Worm (Caenorhabditis elegans): ENCODE measurements around the gene cnp-3.

Gene cnp-3

ce11 chrX:17149877-17150490 is 12.1 kb upstream of the cnp-3 start, which contains the start of gene T23C6.4:
TSS of gene T23C6.4 (minus strand) at chrX:17149927.
- no peak for TF ChIP-seq crh-2 (tag; optimal IDR thresholded peaks at IDR 0.05)
- no peak for TF ChIP-seq mab-5 (tag; optimal IDR thresholded peaks at IDR 0.05)
- TF ChIP-seq Y55F3AM.14 (GFP tag; optimal IDR thresholded peaks at IDR 0.05) = no peak
- TF ChIP-seq sma-3 (GFP tag; optimal IDR thresholded peaks at IDR 0.05) = no peak
- TF ChIP-seq lin-11 (tag; optimal IDR thresholded peaks at IDR 0.05) = no peak
- no peak for TF ChIP-seq unc-55 (GFP tag; optimal IDR thresholded peaks at IDR 0.05)
- TF ChIP-seq lsy-2 (tag; optimal IDR thresholded peaks at IDR 0.05) = no peak
- TF ChIP-seq nhr-23 (tag; optimal IDR thresholded peaks at IDR 0.05) = no peak
- TF ChIP-seq peb-1 (tag; optimal IDR thresholded peaks at IDR 0.05) = no peak
- no peak for TF ChIP-seq aly-2 (tag; optimal IDR thresholded peaks at IDR 0.05)

- TF ChIP-seq F13H6.1 (tag; optimal IDR thresholded peaks at IDR 0.05) = peak; percentile 25
- TF ChIP-seq fos-1 (tag; optimal IDR thresholded peaks at IDR 0.05) = peak; percentile 77
- TF ChIP-seq ztf-4 (tag; optimal IDR thresholded peaks at IDR 0.05) = no peak
- TF ChIP-seq sma-9 (GFP tag; optimal IDR thresholded peaks at IDR 0.05) = peak; percentile 13
- TF ChIP-seq sma-9 (tag; optimal IDR thresholded peaks at IDR 0.05) = no peak
- TF ChIP-seq crh-2 (tag; optimal IDR thresholded peaks at IDR 0.05) = peak; percentile 10
Observed at ce11 chrX:17146545-17146944, 8.6 kb upstream of the cnp-3 start.

- TF ChIP-seq sma-9 (GFP tag; optimal IDR thresholded peaks at IDR 0.05) (peak; percentile 27), sma-9 (tag; optimal IDR thresholded peaks at IDR 0.05) (no peak), fos-1 (tag; optimal IDR thresholded peaks at IDR 0.05) (peak; percentile 47), sma-3 (GFP tag; optimal IDR thresholded peaks at IDR 0.05) (peak; percentile 23), crh-2 (tag; optimal IDR thresholded peaks at IDR 0.05) (peak; percentile 16), snpc-4 (tag; optimal IDR thresholded peaks at IDR 0.05) (no peak), lsy-2 (tag; optimal IDR thresholded peaks at IDR 0.05) (peak in 1 of 2 experiments; percentile 9), nhr-237 (tag; optimal IDR thresholded peaks at IDR 0.05) (no peak)
Observed at ce11 chrX:17140447-17140846, 2.5 kb upstream of the cnp-3 start.

ce11 chrX:17139204-17139780 is 1.4 kb upstream of the cnp-3 start:
- TF ChIP-seq nhr-129 (tag; optimal IDR thresholded peaks at IDR 0.05) (peak; percentile 7), crh-2 (tag; optimal IDR thresholded peaks at IDR 0.05) (peak; percentile 36), sma-9 (GFP tag; optimal IDR thresholded peaks at IDR 0.05) (peak; percentile 31), sma-9 (tag; optimal IDR thresholded peaks at IDR 0.05) (no peak), fos-1 (tag; optimal IDR thresholded peaks at IDR 0.05) (peak; percentile 15), nhr-77 (tag; optimal IDR thresholded peaks at IDR 0.05) (no peak), ZK546.5 (tag; optimal IDR thresholded peaks at IDR 0.05) (no peak), blmp-1 (tag; optimal IDR thresholded peaks at IDR 0.05; ENCODE audit: insufficient read depth) (peak; percentile 1), C34F6.9 (tag; optimal IDR thresholded peaks at IDR 0.05) (no peak), sma-3 (GFP tag; optimal IDR thresholded peaks at IDR 0.05) (peak; percentile 13), F13H6.1 (tag; optimal IDR thresholded peaks at IDR 0.05) (peak; percentile 8)

ce11 chrX:17135704-17136103 is 2.2 kb downstream of the cnp-3 start:
- TF ChIP-seq lsy-2 (tag; optimal IDR thresholded peaks at IDR 0.05) (no peak), nhr-25 (tag; optimal IDR thresholded peaks at IDR 0.05) (no peak), aly-2 (tag; optimal IDR thresholded peaks at IDR 0.05) (no peak), crh-2 (tag; optimal IDR thresholded peaks at IDR 0.05) (peak; percentile 53), F13H6.1 (tag; optimal IDR thresholded peaks at IDR 0.05) (no peak), sma-9 (GFP tag; optimal IDR thresholded peaks at IDR 0.05) (peak; percentile 20), sma-9 (tag; optimal IDR thresholded peaks at IDR 0.05) (no peak), dmd-4 (tag; optimal IDR thresholded peaks at IDR 0.05) (no peak), sem-4 (tag; optimal IDR thresholded peaks at IDR 0.05) (no peak), nhr-10 (tag; optimal IDR thresholded peaks at IDR 0.05) (no peak), nhr-6 (tag; optimal IDR thresholded peaks at IDR 0.05) (no peak), nhr-21 (tag; optimal IDR thresholded peaks at IDR 0.05) (no peak), alr-1 (tag; optimal IDR thresholded peaks at IDR 0.05) (no peak), egl-27 (tag; optimal IDR thresholded peaks at IDR 0.05) (no peak), ama-1 (optimal IDR thresholded peaks at IDR 0.05) (no peak), ceh-82 (tag; optimal IDR thresholded peaks at IDR 0.05) (no peak), nhr-23 (tag; optimal IDR thresholded peaks at IDR 0.05) (no peak), nhr-77 (tag; optimal IDR thresholded peaks at IDR 0.05) (no peak), zag-1 (tag; optimal IDR thresholded peaks at IDR 0.05) (no peak), unc-39 (tag; optimal IDR thresholded peaks at IDR 0.05) (no peak), elt-3 (tag; optimal IDR thresholded peaks at IDR 0.05) (no peak), snpc-4 (tag; optimal IDR thresholded peaks at IDR 0.05) (no peak), nhr-129 (tag; optimal IDR thresholded peaks at IDR 0.05) (peak; percentile 30), ztf-1 (GFP tag; conservative IDR thresholded peaks at IDR 0.05) (no peak)
